Fruit fly (Drosophila melanogaster): ENCODE results near the gene Arr2.
A peak's percentile ranks its signal among the peaks of the same experiment; 100 is the strongest.

Arr2 gene

DNA sequence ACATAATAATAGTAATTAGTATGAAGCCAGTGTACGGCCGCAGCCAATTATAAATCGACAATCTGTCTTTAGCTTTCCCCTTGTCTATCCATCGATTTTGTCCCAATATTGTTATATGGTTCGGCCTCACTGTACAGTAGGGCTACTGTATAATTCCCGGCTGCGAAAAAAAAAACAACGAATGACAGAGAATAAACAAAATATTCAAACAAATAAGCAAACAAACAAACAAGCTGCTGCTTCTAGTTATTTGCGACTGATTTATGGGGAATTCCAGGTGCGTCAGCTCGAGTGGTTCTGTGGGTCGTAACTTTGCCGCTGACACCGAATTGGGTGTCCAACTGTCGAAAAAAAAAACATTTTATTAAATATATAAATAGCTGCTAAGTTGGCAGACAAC, 40.9 kb upstream of the Arr2 start (continued):
- TF ChIP-seq Lpt (GFP tag; optimal IDR thresholded peaks at IDR 0.05) (no peak), Stat92E (GFP tag; optimal IDR thresholded peaks at IDR 0.05) (no peak), MTF-1 (GFP tag; optimal IDR thresholded peaks at IDR 0.05; ENCODE audit: borderline replicate concordance) (peak; percentile 61), knrl (GFP tag; IDR thresholded peaks at IDR 0.05; ENCODE audit: partially characterized antibody) (no peak), z (GFP tag; IDR thresholded peaks at IDR 0.05) (no peak), CG4404 (GFP tag; IDR thresholded peaks at IDR 0.05) (no peak), sens (GFP tag) (peak; percentile 74), slp2 (GFP tag; optimal IDR thresholded peaks at IDR 0.05) (no peak), CG7271 (tag; optimal IDR thresholded peaks at IDR 0.05) (no peak), Doc2 (GFP tag; IDR thresholded peaks at IDR 0.05) (no peak), Scr (GFP tag; IDR thresholded peaks at IDR 0.05; ENCODE audit: partially characterized antibody) (no peak), sim (GFP tag; IDR thresholded peaks at IDR 0.05) (no peak), Oaz (GFP tag; IDR thresholded peaks at IDR 0.05) (no peak), NFAT (GFP tag; IDR thresholded peaks at IDR 0.05) (no peak), CG17568 (GFP tag; optimal IDR thresholded peaks at IDR 0.05) (peak; percentile 29), CG13296 (GFP tag; optimal IDR thresholded peaks at IDR 0.05) (peak; percentile 78), disco-r (GFP tag; optimal IDR thresholded peaks at IDR 0.05) (peak; percentile 28), CG10267 (tag; optimal IDR thresholded peaks at IDR 0.05) (no peak), Bgb (GFP tag; IDR thresholded peaks at IDR 0.05; ENCODE audit: partially characterized antibody) (no peak), CG10979 (tag; optimal IDR thresholded peaks at IDR 0.05) (no peak), Side (GFP tag; optimal IDR thresholded peaks at IDR 0.05) (no peak), ro (GFP tag; IDR thresholded peaks at IDR 0.05) (no peak), Hsf (GFP tag; optimal IDR thresholded peaks at IDR 0.05) (no peak), CG11247 (GFP tag; IDR thresholded peaks at IDR 0.05) (no peak), sna (GFP tag; IDR thresholded peaks at IDR 0.05; ENCODE audit: partially characterized antibody) (no peak), CG42726 (GFP tag; IDR thresholded peaks at IDR 0.05; ENCODE audit: partially characterized antibody) (no peak), ems (GFP tag; optimal IDR thresholded peaks at IDR 0.05) (no peak), CG30403 (GFP tag; optimal IDR thresholded peaks at IDR 0.05) (no peak), CG16863 (GFP tag; optimal IDR thresholded peaks at IDR 0.05) (no peak), maf-S (GFP tag; optimal IDR thresholded peaks at IDR 0.05) (no peak), run (tag; optimal IDR thresholded peaks at IDR 0.05) (peak; percentile 5), Six4 (GFP tag; optimal IDR thresholded peaks at IDR 0.05) (no peak), CG8388 (GFP tag; optimal IDR thresholded peaks at IDR 0.05) (no peak), klu (GFP tag; IDR thresholded peaks at IDR 0.05) (no peak), Poxn (GFP tag; IDR thresholded peaks at IDR 0.05) (no peak), NC2β (GFP tag; optimal IDR thresholded peaks at IDR 0.05) (no peak), ac (GFP tag; optimal IDR thresholded peaks at IDR 0.05) (no peak), CG34422 (GFP tag; IDR thresholded peaks at IDR 0.05) (no peak; the same call in 2 of the 3 replicates), Hmr (GFP tag; optimal IDR thresholded peaks at IDR 0.05) (peak; percentile 73), CG14965 (GFP tag; optimal IDR thresholded peaks at IDR 0.05; ENCODE audit: borderline replicate concordance) (no peak), CG7357 (GFP tag; IDR thresholded peaks at IDR 0.05) (no peak), tio (GFP tag; optimal IDR thresholded peaks at IDR 0.05) (no peak), chif (GFP tag; optimal IDR thresholded peaks at IDR 0.05) (no peak), pita (GFP tag; optimal IDR thresholded peaks at IDR 0.05) (no peak), Camta (GFP tag; optimal IDR thresholded peaks at IDR 0.05) (no peak), ab (GFP tag; optimal IDR thresholded peaks at IDR 0.05) (no peak), CG1602 (GFP tag; optimal IDR thresholded peaks at IDR 0.05) (no peak), fd64A (GFP tag; optimal IDR thresholded peaks at IDR 0.05) (no peak), YL-1 (GFP tag; optimal IDR thresholded peaks at IDR 0.05) (no peak), CG2678 (tag; optimal IDR thresholded peaks at IDR 0.05) (peak; percentile 56), Trl (optimal IDR thresholded peaks at IDR 0.05) (no peak), Trl (GFP tag; optimal IDR thresholded peaks at IDR 0.05) (peak; percentile 44)

All from whole organism, embryonic.